Worm (Caenorhabditis elegans): Measurements from ENCODE around the gene cfz-2.

cfz-2 gene

ce11 chrV:3394694-3395240 is 49.9 kb downstream of the cfz-2 start, which contains the start of gene T20D4.15:
T20D4.15 (minus strand) TSS chrV:3394744.
- no peak for TF ChIP-seq unc-62 (GFP tag; optimal IDR thresholded peaks at IDR 0.05)

- TF ChIP-seq unc-62 (GFP tag; optimal IDR thresholded peaks at IDR 0.05): no peak
These were observed 50.6 kb downstream of the cfz-2 start for ce11 chrV:3394065-3394464.
